Worm (Caenorhabditis elegans): ENCODE measurements around the gene sftb-6.

Gene sftb-6

ce11 chrII:101176-101575 is 3.0 kb downstream of the sftb-6 start (continued):
- TF ChIP-seq xnd-1 (tag; optimal IDR thresholded peaks at IDR 0.05) (no peak), aptf-3 (GFP tag; IDR thresholded peaks at IDR 0.05) (no peak), pha-4 (tag; optimal IDR thresholded peaks at IDR 0.05) (no peak), lin-35 (GFP tag; optimal IDR thresholded peaks at IDR 0.05) (no peak), ztf-3 (GFP tag; optimal IDR thresholded peaks at IDR 0.05) (no peak), Y56A3A.18 (GFP tag; IDR thresholded peaks at IDR 0.05) (no peak), madf-3 (GFP tag; IDR thresholded peaks at IDR 0.05) (0 out of 2 replicates have a peak, but pooled peaks have one; percentile 4), F52B5.7 (tag; optimal IDR thresholded peaks at IDR 0.05) (peak; percentile 50), let-607 (tag; optimal IDR thresholded peaks at IDR 0.05) (no peak), egl-44 (GFP tag; IDR thresholded peaks at IDR 0.05) (no peak), ztf-22 (GFP tag; optimal IDR thresholded peaks at IDR 0.05) (no peak), efl-1 (GFP tag; optimal IDR thresholded peaks at IDR 0.05) (no peak), ceh-100 (GFP tag; IDR thresholded peaks at IDR 0.05) (no peak)

ce11 chrII:104234-104633 is 6.0 kb downstream of the sftb-6 start, which contains the start of gene col-68:
Gene col-68 (plus strand): TSS chrII:104534.
- no peak for TF ChIP-seq lag-1 (GFP tag; IDR thresholded peaks at IDR 0.05)
- TF ChIP-seq ztf-6 (GFP tag; IDR thresholded peaks at IDR 0.05) = no peak
- no peak for TF ChIP-seq Y67H2A.10 (GFP tag; conservative IDR thresholded peaks at IDR 0.05)
- no peak for TF ChIP-seq lin-26 (GFP tag; IDR thresholded peaks at IDR 0.05)
- no peak for TF ChIP-seq atf-7 (tag; optimal IDR thresholded peaks at IDR 0.05)
- no peak for TF ChIP-seq let-526 (GFP tag; IDR thresholded peaks at IDR 0.05)
- no peak for TF ChIP-seq ztf-22 (GFP tag; optimal IDR thresholded peaks at IDR 0.05)
- TF ChIP-seq tbx-9 (tag; optimal IDR thresholded peaks at IDR 0.05; ENCODE audit: borderline replicate concordance) = no peak
- TF ChIP-seq bed-2 (GFP tag; IDR thresholded peaks at IDR 0.05) = no peak
- no peak for TF ChIP-seq attf-3 (GFP tag; conservative IDR thresholded peaks at IDR 0.05)

- no peak for TF ChIP-seq hrde-1 (tag; optimal IDR thresholded peaks at IDR 0.05; ENCODE audit: borderline replicate concordance)
- TF ChIP-seq nfya-1 (tag; optimal IDR thresholded peaks at IDR 0.05; ENCODE audit: borderline replicate concordance, insufficient read depth) = no peak
- TF ChIP-seq Y56A3A.18 (GFP tag; IDR thresholded peaks at IDR 0.05) = no peak
- TF ChIP-seq Y53G8AR.9 (GFP tag; conservative IDR thresholded peaks at IDR 0.05) = no peak
- no peak for TF ChIP-seq F55B11.4 (tag; optimal IDR thresholded peaks at IDR 0.05; ENCODE audit: borderline replicate concordance, insufficient read depth)
- no peak for TF ChIP-seq snpc-1.1 (tag; optimal IDR thresholded peaks at IDR 0.05; ENCODE audit: insufficient read depth)
- TF ChIP-seq dox-1 (GFP tag; IDR thresholded peaks at IDR 0.05) = 0 out of 2 replicates have a peak, but pooled peaks have one; percentile 5
- no peak for TF ChIP-seq ceh-58 (GFP tag; IDR thresholded peaks at IDR 0.05)
- no peak for TF ChIP-seq ceh-79 (tag; optimal IDR thresholded peaks at IDR 0.05)
- no peak for TF ChIP-seq athp-1 (tag; optimal IDR thresholded peaks at IDR 0.05)
- no peak for TF ChIP-seq tbx-9 (tag; optimal IDR thresholded peaks at IDR 0.05; ENCODE audit: borderline replicate concordance)
- TF ChIP-seq hlh-12 (tag; optimal IDR thresholded peaks at IDR 0.05) = no peak
- TF ChIP-seq mel-28 (tag; optimal IDR thresholded peaks at IDR 0.05; ENCODE audit: borderline replicate concordance) = no peak
- TF ChIP-seq rpc-1 (optimal IDR thresholded peaks at IDR 0.05) = no peak
- TF ChIP-seq rpc-1 (tag; optimal IDR thresholded peaks at IDR 0.05) = no peak
- TF ChIP-seq nhr-27 (tag; optimal IDR thresholded peaks at IDR 0.05) = no peak
- TF ChIP-seq snpc-3.4 (tag; optimal IDR thresholded peaks at IDR 0.05) = no peak
- no peak for TF ChIP-seq F33H1.4 (GFP tag; IDR thresholded peaks at IDR 0.05)
- TF ChIP-seq cebp-2 (GFP tag; IDR thresholded peaks at IDR 0.05) = no peak
- TF ChIP-seq atf-7 (tag; optimal IDR thresholded peaks at IDR 0.05) = no peak
- no peak for TF ChIP-seq lsy-27 (tag; optimal IDR thresholded peaks at IDR 0.05; ENCODE audit: borderline replicate concordance, insufficient read depth)
- TF ChIP-seq mxl-1 (tag; optimal IDR thresholded peaks at IDR 0.05) = no peak
- no peak for TF ChIP-seq madf-8 (GFP tag; conservative IDR thresholded peaks at IDR 0.05)
- TF ChIP-seq ztf-6 (GFP tag; IDR thresholded peaks at IDR 0.05) = no peak
- TF ChIP-seq F23B12.7 (tag; optimal IDR thresholded peaks at IDR 0.05; ENCODE audit: insufficient read depth) = no peak
- no peak for TF ChIP-seq him-1 (tag; optimal IDR thresholded peaks at IDR 0.05)
- TF ChIP-seq sptf-2 (GFP tag; optimal IDR thresholded peaks at IDR 0.05) = no peak
Observed at ce11 chrII:105327-105882, 7.2 kb downstream of the sftb-6 start.

Measured in whole organism, young adult.